Worm (Caenorhabditis elegans) whole organism, early embryonic: ENCODE results near the gene cyp-33C4.

Experiments used
- ama-1 ChIP-seq: fragments of 150-350 bp; optimal IDR thresholded peaks from 2 replicates; lab custom pipeline; 2014
- ceh-13 ChIP-seq: fragments of 200-800 bp; sonication (Bioruptor generic); optimal IDR thresholded peaks from 2 replicates; lab custom pipeline; 2018; ENCODE audit warnings: mild to moderate bottlenecking, missing genetic modification characterization, missing compliant biosample characterization
- ceh-36 ChIP-seq: sonication (generic microtip); optimal IDR thresholded peaks from 2 replicates; lab custom pipeline; 2016; ENCODE audit warnings: missing genetic modification characterization, inconsistent platforms, missing compliant biosample characterization
- flt-1 ChIP-seq: fragments of 200-800 bp; sonication (Bioruptor generic); IDR thresholded peaks from 2 replicates; pipeline ENCODE4 v1.3.6; 2022; ENCODE audit warnings: missing genetic modification characterization, missing compliant biosample characterization
- hmbx-1 ChIP-seq: sonication (generic microtip); optimal IDR thresholded peaks from 2 replicates; lab custom pipeline; 2016; ENCODE audit warnings: mild to moderate bottlenecking, missing genetic modification characterization, missing compliant biosample characterization
- tbx-37 ChIP-seq: fragments of 200-800 bp; sonication (Bioruptor generic); conservative IDR thresholded peaks from 2 replicates; pipeline ENCODE4 v1.3.6; 2022; ENCODE audit warnings: missing genetic modification reagents, missing genetic modification characterization, missing compliant biosample characterization

ce11 chrV:2259750-2260149 lies 23.8 kb downstream of the cyp-33C4 start, which contains the start of gene nhr-182:
- no peak for TF ChIP-seq flt-1
- TF ChIP-seq hmbx-1 (tag; lab: Kevin White, UChicago): no peak
- no peak for TF ChIP-seq ama-1
- TF ChIP-seq ceh-13: no peak
- no peak for TF ChIP-seq tbx-37 (GFP tag; lab: Robert Waterston, UW)
- TF ChIP-seq ceh-36: no peak
